Worm (Caenorhabditis elegans): ENCODE measurements around the gene nkb-3.

Gene nkb-3

DNA sequence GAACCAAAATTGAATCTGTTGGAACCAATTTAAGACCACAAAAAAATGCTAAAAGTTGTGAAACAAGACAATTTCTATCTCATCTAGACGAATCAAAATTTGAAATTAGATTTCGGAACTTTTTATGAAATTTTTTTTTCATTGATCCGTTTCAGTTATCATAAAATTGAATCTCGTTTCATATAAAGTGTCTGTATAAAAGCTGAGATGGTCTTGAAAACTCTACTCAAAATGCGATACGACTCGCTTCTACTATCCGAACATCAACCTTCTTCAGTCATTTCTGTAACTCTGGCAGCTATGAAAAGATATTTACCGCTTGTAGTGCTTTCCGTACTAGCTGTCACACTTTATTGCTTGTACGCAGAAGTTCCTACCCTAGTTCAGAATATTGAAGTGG is 20.2 kb upstream of the nkb-3 start, which contains the start of gene ZK1086.3:
TSS of gene ZK1086.3 (plus strand) at position 301 of the 400 bp plus-strand sequence.
- TF ChIP-seq ahr-1 (tag; optimal IDR thresholded peaks at IDR 0.05), result no peak
- TF ChIP-seq lin-11 (tag; optimal IDR thresholded peaks at IDR 0.05), result no peak
- TF ChIP-seq nhr-232 (tag; optimal IDR thresholded peaks at IDR 0.05), result no peak
- no peak for TF ChIP-seq hlh-6 (tag; optimal IDR thresholded peaks at IDR 0.05)
- TF ChIP-seq zip-5 (tag; optimal IDR thresholded peaks at IDR 0.05), result no peak
- no peak for TF ChIP-seq ceh-30 (tag; optimal IDR thresholded peaks at IDR 0.05)

- no peak for TF ChIP-seq dve-1 (tag; optimal IDR thresholded peaks at IDR 0.05)
- no peak for TF ChIP-seq pha-4 (tag; optimal IDR thresholded peaks at IDR 0.05)
- no peak for TF ChIP-seq lin-11 (tag; optimal IDR thresholded peaks at IDR 0.05)
- TF ChIP-seq che-1 (tag; optimal IDR thresholded peaks at IDR 0.05), result no peak
- TF ChIP-seq ceh-30 (tag; optimal IDR thresholded peaks at IDR 0.05), result no peak
- no peak for TF ChIP-seq sox-4 (tag; optimal IDR thresholded peaks at IDR 0.05)
- TF ChIP-seq ceh-19 (GFP tag; optimal IDR thresholded peaks at IDR 0.05), result no peak
- no peak for TF ChIP-seq eyg-1 (tag; optimal IDR thresholded peaks at IDR 0.05)
- no peak for TF ChIP-seq nfya-1 (tag; optimal IDR thresholded peaks at IDR 0.05)
- no peak for TF ChIP-seq ama-1 (optimal IDR thresholded peaks at IDR 0.05)
- no peak for TF ChIP-seq npax-4 (tag; optimal IDR thresholded peaks at IDR 0.05)
- TF ChIP-seq ceh-14 (tag; optimal IDR thresholded peaks at IDR 0.05), result no peak
- no peak for TF ChIP-seq pros-1 (tag; optimal IDR thresholded peaks at IDR 0.05)
- TF ChIP-seq ttx-3 (tag; optimal IDR thresholded peaks at IDR 0.05), result no peak
Observed at ce11 chrX:13785268-13785667, 14.9 kb upstream of the nkb-3 start, which contains the start of gene F55F3.4. TSS of gene F55F3.4 (plus strand) at chrX:13785568.

DNA sequence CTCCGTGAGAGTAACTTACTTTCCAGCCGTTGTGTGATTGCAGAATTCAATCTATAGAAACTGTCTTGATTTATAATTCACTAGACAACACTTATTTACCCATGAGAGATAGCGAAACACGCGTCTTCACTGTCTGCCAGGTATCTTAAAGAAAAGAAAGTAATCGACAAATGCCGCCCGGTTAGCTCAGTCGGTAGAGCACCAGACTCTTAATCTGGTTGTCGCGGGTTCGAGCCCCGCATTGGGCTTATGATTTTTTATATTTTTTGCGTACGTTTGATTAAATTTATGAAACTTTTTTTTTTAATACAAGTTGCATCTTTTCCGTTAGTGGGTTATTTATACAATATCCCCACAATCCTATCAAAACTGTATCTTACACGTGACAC is 11.7 kb upstream of the nkb-3 start:
- no peak for TF ChIP-seq unc-86 (tag; optimal IDR thresholded peaks at IDR 0.05)
- TF ChIP-seq madf-2 (tag; optimal IDR thresholded peaks at IDR 0.05), result no peak
- TF ChIP-seq che-1 (tag; optimal IDR thresholded peaks at IDR 0.05), result no peak
- no peak for TF ChIP-seq syd-9 (tag; optimal IDR thresholded peaks at IDR 0.05)
- TF ChIP-seq ceh-2 (tag; optimal IDR thresholded peaks at IDR 0.05), result no peak
- no peak for TF ChIP-seq pha-4 (tag; optimal IDR thresholded peaks at IDR 0.05)
- TF ChIP-seq ceh-30 (tag; optimal IDR thresholded peaks at IDR 0.05), result no peak
- TF ChIP-seq odd-2 (tag; optimal IDR thresholded peaks at IDR 0.05), result no peak
- no peak for TF ChIP-seq pat-9 (tag; optimal IDR thresholded peaks at IDR 0.05)
- no peak for TF ChIP-seq ama-1 (optimal IDR thresholded peaks at IDR 0.05)
- no peak for TF ChIP-seq ceh-31 (tag; optimal IDR thresholded peaks at IDR 0.05)
- TF ChIP-seq pha-2 (tag; optimal IDR thresholded peaks at IDR 0.05), result no peak
- no peak for TF ChIP-seq sdc-2 (tag; optimal IDR thresholded peaks at IDR 0.05)

ce11 chrX:13781445-13782073 is 11.2 kb upstream of the nkb-3 start:
- TF ChIP-seq nhr-232 (tag; optimal IDR thresholded peaks at IDR 0.05), result peak; percentile 1
- TF ChIP-seq pqm-1 (tag; optimal IDR thresholded peaks at IDR 0.05), result no peak
- TF ChIP-seq pha-4 (tag; optimal IDR thresholded peaks at IDR 0.05), result no peak
- no peak for TF ChIP-seq ceh-6 (GFP tag; optimal IDR thresholded peaks at IDR 0.05)
- TF ChIP-seq rnt-1 (tag; optimal IDR thresholded peaks at IDR 0.05), result no peak
- TF ChIP-seq zip-5 (tag; optimal IDR thresholded peaks at IDR 0.05), result peak; percentile 7
- no peak for TF ChIP-seq ceh-48 (tag; optimal IDR thresholded peaks at IDR 0.05)
- TF ChIP-seq fax-1 (tag; optimal IDR thresholded peaks at IDR 0.05), result peak; percentile 4
- TF ChIP-seq ceh-31 (tag; optimal IDR thresholded peaks at IDR 0.05), result no peak
- TF ChIP-seq F13H6.1 (tag; optimal IDR thresholded peaks at IDR 0.05), result no peak
- TF ChIP-seq pag-3 (tag; optimal IDR thresholded peaks at IDR 0.05; ENCODE audit: borderline replicate concordance), result no peak
- TF ChIP-seq ceh-14 (tag; optimal IDR thresholded peaks at IDR 0.05), result peak; percentile 37
- TF ChIP-seq hlh-6 (tag; optimal IDR thresholded peaks at IDR 0.05), result no peak
- no peak for TF ChIP-seq C38D4.7 (GFP tag; optimal IDR thresholded peaks at IDR 0.05)
- TF ChIP-seq C08G9.2 (tag; optimal IDR thresholded peaks at IDR 0.05), result no peak
- TF ChIP-seq ttx-3 (tag; optimal IDR thresholded peaks at IDR 0.05), result peak; percentile 9
- no peak for TF ChIP-seq pha-2 (tag; optimal IDR thresholded peaks at IDR 0.05)
- TF ChIP-seq hlh-8 (tag; optimal IDR thresholded peaks at IDR 0.05), result no peak
- no peak for TF ChIP-seq ceh-30 (tag; optimal IDR thresholded peaks at IDR 0.05)
- TF ChIP-seq elt-2 (tag; optimal IDR thresholded peaks at IDR 0.05), result no peak
- TF ChIP-seq pax-1 (tag; optimal IDR thresholded peaks at IDR 0.05), result no peak
- TF ChIP-seq tbx-7 (tag; optimal IDR thresholded peaks at IDR 0.05), result no peak
- TF ChIP-seq sdc-2 (tag; optimal IDR thresholded peaks at IDR 0.05), result no peak
- no peak for TF ChIP-seq ama-1 (optimal IDR thresholded peaks at IDR 0.05)
- peak; percentile 14 for TF ChIP-seq fkh-6 (tag; optimal IDR thresholded peaks at IDR 0.05)
- TF ChIP-seq Y22D7AL.16 (tag; optimal IDR thresholded peaks at IDR 0.05), result peak; percentile 26
- TF ChIP-seq mec-3 (tag; optimal IDR thresholded peaks at IDR 0.05; ENCODE audit: borderline replicate concordance), result no peak
- TF ChIP-seq nfya-1 (tag; optimal IDR thresholded peaks at IDR 0.05), result no peak
- TF ChIP-seq ahr-1 (tag; optimal IDR thresholded peaks at IDR 0.05), result no peak
- peak; percentile 40; the same call in 1 of the 2 replicates for TF ChIP-seq ceh-45 (GFP tag; IDR thresholded peaks at IDR 0.05)
- TF ChIP-seq elt-4 (tag; optimal IDR thresholded peaks at IDR 0.05), result no peak

All from whole organism, late embryonic.